Worm (Caenorhabditis elegans) whole organism, L4 larva: Measurements from ENCODE around the gene K03A11.5.

Experiments used
- ama-1 ChIP-seq: fragments of 150-350 bp; optimal IDR thresholded peaks from 2 replicates; lab custom pipeline; 2014; ENCODE audit warnings: inconsistent platforms, mixed read lengths
- dve-1 ChIP-seq: sonication (generic microtip); optimal IDR thresholded peaks from 2 replicates; lab custom pipeline; 2017; ENCODE audit warnings: antibody characterized with exemption, mild to moderate bottlenecking, missing genetic modification characterization, missing compliant biosample characterization; ENCODE audit not compliant: insufficient read depth
- jun-1 ChIP-seq: fragments of 150-350 bp; optimal IDR thresholded peaks from 2 replicates; lab custom pipeline; 2014; ENCODE audit warnings: missing biosample characterization, missing genetic modification reagents, missing genetic modification characterization
- lsy-2 ChIP-seq, 2 experiments: fragments of 150-350 bp in 1 of 2; sonication (generic microtip) in 1 of 2; optimal IDR thresholded peaks; 2 replicates each; lab custom pipeline; 2014 to 2017; ENCODE audit warnings: missing biosample characterization in 2 of 2, missing genetic modification characterization in 2 of 2
- nhr-28 ChIP-seq: fragments of 150-350 bp; optimal IDR thresholded peaks from 2 replicates; lab custom pipeline; 2014; ENCODE audit warnings: missing biosample characterization, missing genetic modification characterization
- sdz-12 ChIP-seq: fragments of 200-800 bp; sonication (Bioruptor generic); optimal IDR thresholded peaks from 2 replicates; lab custom pipeline; 2018; ENCODE audit warnings: mild to moderate bottlenecking, missing genetic modification characterization, missing compliant biosample characterization
- snpc-1.2 ChIP-seq: fragments of 200-800 bp; sonication (Bioruptor generic); IDR thresholded peaks from 2 replicates; pipeline ENCODE4 v1.3.6; 2022; ENCODE audit warnings: missing genetic modification reagents, missing genetic modification characterization, missing compliant biosample characterization
- snpc-4 ChIP-seq: fragments of 150-350 bp; optimal IDR thresholded peaks from 2 replicates; lab custom pipeline; 2014; ENCODE audit warnings: missing biosample characterization, missing genetic modification characterization
- tag-97 ChIP-seq: fragments of 200-800 bp; sonication (Bioruptor generic); IDR thresholded peaks from 2 replicates; pipeline ENCODE4 v1.3.6; 2022; ENCODE audit warnings: missing genetic modification characterization, missing compliant biosample characterization

DNA sequence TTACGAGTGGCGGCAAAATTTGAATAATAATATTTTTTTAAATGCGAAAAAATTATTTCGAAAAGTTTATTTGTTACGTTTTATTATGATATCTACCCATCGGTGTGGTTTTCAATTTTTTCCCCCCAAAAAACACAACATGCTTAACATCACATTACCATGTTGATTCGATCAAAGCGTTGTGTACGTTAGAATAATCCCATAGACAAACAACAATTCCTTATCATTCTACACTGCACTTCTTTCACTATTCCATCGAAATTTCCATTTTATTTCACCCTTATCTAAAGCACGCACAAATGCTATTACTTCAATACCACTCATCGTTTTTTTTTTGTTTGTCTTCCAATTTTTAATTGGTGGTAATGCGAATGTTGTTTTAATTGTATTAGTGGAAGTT is 3.4 kb upstream of the K03A11.5 start:
- TF ChIP-seq nhr-28 (tag; lab: Kevin White, UChicago), result peak; percentile 80
- no peak for TF ChIP-seq snpc-1.2 (GFP tag; lab: Robert Waterston, UW)
- TF ChIP-seq ama-1 (lab: Kevin White, UChicago), result no peak
- TF ChIP-seq lsy-2 (tag; optimal IDR thresholded peaks at IDR 0.05; lab: Kevin White, UChicago), result no peak
- TF ChIP-seq dve-1 (tag; lab: Kevin White, UChicago), result peak; percentile 78
- no peak for TF ChIP-seq sdz-12 (GFP tag; lab: Kevin White, UChicago)
- no peak for TF ChIP-seq jun-1 (tag; lab: Kevin White, UChicago)
- no peak for TF ChIP-seq tag-97
- no peak for TF ChIP-seq snpc-4 (tag; lab: Kevin White, UChicago)
